Fruit fly (Drosophila melanogaster) whole organism, embryonic: Measurements from ENCODE around the gene Prim1.
A peak's percentile ranks its signal among the peaks of the same experiment; 100 is the strongest.

Experiments
- Awh ChIP-seq: fragments of 200-800 bp; sonication (Bioruptor generic); IDR thresholded peaks from 2 replicates; pipeline ENCODE4, ENCODE4 v1.3.6; 2022; ENCODE audit warnings: missing biosample characterization, missing genetic modification characterization
- Bgb ChIP-seq: fragments of 200-800 bp; sonication (Bioruptor generic); IDR thresholded peaks from 2 replicates; pipeline ENCODE4 v1.3.6; 2022; ENCODE audit warnings: missing biosample characterization, missing genetic modification characterization; ENCODE audit not compliant: partially characterized antibody
- CG10565 ChIP-seq: fragments of 200-800 bp; sonication (Bioruptor generic); optimal IDR thresholded peaks from 3 replicates; lab custom pipeline; 2016; ENCODE audit warnings: missing biosample characterization, mild to moderate bottlenecking, missing genetic modification characterization
- CG10959 ChIP-seq: fragments of 200-800 bp; sonication (Bioruptor generic); IDR thresholded peaks from 2 replicates; pipeline ENCODE4 v1.3.6; 2022; ENCODE audit warnings: missing biosample characterization, missing genetic modification characterization
- CG12744 ChIP-seq: fragments of 200-800 bp; sonication (Bioruptor generic); optimal IDR thresholded peaks from 2 replicates; lab custom pipeline; 2016; ENCODE audit warnings: missing biosample characterization, missing genetic modification characterization
- CG13287 ChIP-seq: fragments of 200-800 bp; sonication (Bioruptor generic); IDR thresholded peaks from 2 replicates; pipeline ENCODE4 v1.3.6; 2022; ENCODE audit warnings: missing biosample characterization, missing genetic modification characterization; ENCODE audit not compliant: partially characterized antibody
- CG13894 ChIP-seq: fragments of 200-800 bp; sonication (Bioruptor generic); optimal IDR thresholded peaks from 3 replicates; lab custom pipeline; 2018; ENCODE audit warnings: missing biosample characterization, mild to moderate bottlenecking, missing genetic modification characterization, moderate library complexity
- CG14441 ChIP-seq: fragments of 200-800 bp; sonication (Bioruptor generic); IDR thresholded peaks from 2 replicates; pipeline ENCODE4 v1.3.6; 2022; ENCODE audit warnings: missing biosample characterization, missing genetic modification characterization
- CG14710 ChIP-seq: fragments of 200-800 bp; sonication (Bioruptor generic); optimal IDR thresholded peaks from 3 replicates; lab custom pipeline; 2019; ENCODE audit warnings: missing biosample characterization, mild to moderate bottlenecking, missing genetic modification characterization, moderate library complexity
- CG16863 ChIP-seq: fragments of 200-800 bp; sonication (Bioruptor generic); optimal IDR thresholded peaks from 3 replicates; lab custom pipeline; 2016; ENCODE audit warnings: missing biosample characterization, missing genetic modification characterization
- CG17359 ChIP-seq: fragments of 200-800 bp; sonication (Bioruptor generic); optimal IDR thresholded peaks from 3 replicates; lab custom pipeline; 2018; ENCODE audit warnings: missing biosample characterization, mild to moderate bottlenecking, missing genetic modification characterization, moderate library complexity
- CG17385 ChIP-seq: fragments of 200-800 bp; sonication (Bioruptor generic); optimal IDR thresholded peaks from 3 replicates; lab custom pipeline; 2018; ENCODE audit warnings: missing biosample characterization, mild to moderate bottlenecking, missing genetic modification characterization
- CG17802 ChIP-seq: fragments of 200-800 bp; sonication (Bioruptor generic); optimal IDR thresholded peaks from 2 replicates; lab custom pipeline; 2018; ENCODE audit warnings: missing biosample characterization, mild to moderate bottlenecking, missing genetic modification characterization, moderate library complexity
- CG3065 ChIP-seq: fragments of 200-800 bp; sonication (Bioruptor generic); optimal IDR thresholded peaks from 2 replicates; lab custom pipeline; 2016; ENCODE audit warnings: missing biosample characterization, missing genetic modification characterization
- CG31224 ChIP-seq: fragments of 200-800 bp; sonication (Bioruptor generic); IDR thresholded peaks from 2 replicates; pipeline ENCODE4 v1.3.6; 2022; ENCODE audit warnings: missing biosample characterization, missing genetic modification characterization
- CG3726 ChIP-seq: fragments of 200-800 bp; sonication (Bioruptor generic); IDR thresholded peaks from 3 replicates; pipeline ENCODE4, ENCODE4 v1.3.6; 2022; ENCODE audit warnings: missing biosample characterization, missing genetic modification characterization
- CG4404 ChIP-seq: fragments of 200-800 bp; sonication (Bioruptor generic); IDR thresholded peaks from 2 replicates; pipeline ENCODE4 v1.3.6; 2022; ENCODE audit warnings: missing biosample characterization, missing genetic modification characterization
- CG4617 ChIP-seq: fragments of 200-800 bp; sonication (Bioruptor generic); optimal IDR thresholded peaks from 3 replicates; lab custom pipeline; 2016; ENCODE audit warnings: missing biosample characterization, missing genetic modification characterization, borderline replicate concordance
- CG5953 ChIP-seq: fragments of 200-800 bp; sonication (Bioruptor generic); IDR thresholded peaks from 2 replicates; pipeline ENCODE4 v1.3.6; 2022; ENCODE audit warnings: missing biosample characterization, missing genetic modification characterization
- CG8281 ChIP-seq: fragments of 200-800 bp; sonication (Bioruptor generic); optimal IDR thresholded peaks from 2 replicates; lab custom pipeline; 2018; ENCODE audit warnings: missing biosample characterization, mild to moderate bottlenecking, missing genetic modification characterization, moderate library complexity
- CG8765 ChIP-seq: fragments of 200-800 bp; sonication (Bioruptor generic); IDR thresholded peaks from 2 replicates; pipeline ENCODE4 v1.3.6; 2022; ENCODE audit warnings: missing biosample characterization, missing genetic modification characterization
- CG9797 ChIP-seq: fragments of 200-800 bp; sonication (Bioruptor generic); optimal IDR thresholded peaks from 3 replicates; lab custom pipeline; 2018; ENCODE audit warnings: missing biosample characterization, mild to moderate bottlenecking, missing genetic modification characterization
- Deaf1 ChIP-seq: fragments of 200-800 bp; optimal IDR thresholded peaks from 3 replicates; lab custom pipeline; 2019; ENCODE audit warnings: missing biosample characterization, mild to moderate bottlenecking, missing genetic modification characterization, moderate library complexity
- Doc2 ChIP-seq: fragments of 200-800 bp; sonication (Bioruptor generic); IDR thresholded peaks from 2 replicates; pipeline ENCODE4 v1.3.6; 2022; ENCODE audit warnings: missing biosample characterization, missing genetic modification characterization
- Dref ChIP-seq: fragments of 200-800 bp; sonication (Bioruptor generic); IDR thresholded peaks from 2 replicates; pipeline ENCODE4 v1.3.6; 2022; ENCODE audit warnings: missing biosample characterization, missing genetic modification characterization
- E2f2 ChIP-seq: fragments of 200-800 bp; sonication (Bioruptor generic); IDR thresholded peaks from 2 replicates; pipeline ENCODE4 v1.3.6; 2022; ENCODE audit warnings: missing biosample characterization, missing genetic modification characterization
- HLH4C ChIP-seq: fragments of 200-800 bp; sonication (Bioruptor generic); IDR thresholded peaks from 3 replicates; pipeline ENCODE4 v1.3.6; 2022; ENCODE audit warnings: missing biosample characterization, missing genetic modification characterization; ENCODE audit not compliant: partially characterized antibody
- MBD-R2 ChIP-seq: fragments of 200-800 bp; sonication (Bioruptor generic); IDR thresholded peaks from 2 replicates; pipeline ENCODE4 v1.3.6; 2022; ENCODE audit warnings: missing biosample characterization, missing genetic modification characterization
- Meics ChIP-seq: fragments of 200-800 bp; sonication (Bioruptor generic); optimal IDR thresholded peaks from 2 replicates; lab custom pipeline; 2017; ENCODE audit warnings: missing biosample characterization, mild to moderate bottlenecking, missing genetic modification characterization
- PHDP ChIP-seq: fragments of 200-800 bp; sonication (Bioruptor generic); optimal IDR thresholded peaks from 3 replicates; lab custom pipeline; 2018; ENCODE audit warnings: missing biosample characterization, mild to moderate bottlenecking, missing genetic modification characterization, moderate library complexity
- Pdp1 ChIP-seq, 2 experiments: fragments of 200-800 bp; sonication (Bioruptor generic); optimal IDR thresholded peaks; 3 replicates each; lab custom pipeline; 2016; ENCODE audit warnings: missing biosample characterization in 2 of 2, missing genetic modification characterization in 2 of 2, mild to moderate bottlenecking in 1 of 2, moderate library complexity in 1 of 2
- Poxn ChIP-seq: fragments of 200-800 bp; sonication (Bioruptor generic); IDR thresholded peaks from 2 replicates; pipeline ENCODE4 v1.3.6; 2022; ENCODE audit warnings: missing biosample characterization, missing genetic modification characterization
- Scr ChIP-seq: fragments of 200-800 bp; sonication (Bioruptor generic); IDR thresholded peaks from 2 replicates; pipeline ENCODE4 v1.3.6; 2022; ENCODE audit warnings: missing biosample characterization, missing genetic modification characterization; ENCODE audit not compliant: partially characterized antibody
- TFAM ChIP-seq: fragments of 200-800 bp; sonication (Bioruptor generic); optimal IDR thresholded peaks from 2 replicates; lab custom pipeline; 2017; ENCODE audit warnings: missing biosample characterization, missing genetic modification characterization, inconsistent platforms
- Tbp ChIP-seq: fragments of >200 bp; optimal IDR thresholded peaks from 2 replicates; lab custom pipeline; 2018; ENCODE audit warnings: missing biosample characterization, missing genetic modification characterization
- ab ChIP-seq: fragments of 200-800 bp; sonication (Bioruptor generic); optimal IDR thresholded peaks from 2 replicates; lab custom pipeline; 2016; ENCODE audit warnings: missing biosample characterization, missing genetic modification characterization
- bowl ChIP-seq: fragments of 200-800 bp; sonication (Bioruptor generic); IDR thresholded peaks from 2 replicates; pipeline ENCODE4 v1.3.6; 2022; ENCODE audit warnings: missing biosample characterization, missing genetic modification characterization
- br ChIP-seq: fragments of >200 bp; optimal IDR thresholded peaks from 2 replicates; lab custom pipeline; 2017
- crol ChIP-seq: fragments of 200-800 bp; sonication (Bioruptor generic); IDR thresholded peaks from 2 replicates; pipeline ENCODE4 v1.3.6; 2022; ENCODE audit warnings: missing biosample characterization, missing genetic modification characterization
- crp ChIP-seq, 2 experiments: fragments of 200-800 bp; sonication (Bioruptor generic); optimal IDR thresholded peaks; 2 replicates in 1 of 2; 3 replicates in 1 of 2; lab custom pipeline; 2017; ENCODE audit warnings: missing biosample characterization in 2 of 2, missing genetic modification characterization in 2 of 2, mild to moderate bottlenecking in 1 of 2, moderate library complexity in 1 of 2
- dpn ChIP-seq, 2 experiments: fragments of 200-800 bp; sonication (Bioruptor generic); optimal IDR thresholded peaks; 3 replicates each; lab custom pipeline; 2016; ENCODE audit warnings: missing biosample characterization in 2 of 2, missing genetic modification characterization in 2 of 2
- fd96Cb ChIP-seq: fragments of 200-800 bp; sonication (Bioruptor generic); optimal IDR thresholded peaks from 2 replicates; lab custom pipeline; 2018; ENCODE audit warnings: missing biosample characterization, mild to moderate bottlenecking, missing genetic modification characterization, moderate library complexity
- grau ChIP-seq: fragments of 200-800 bp; optimal IDR thresholded peaks from 3 replicates; lab custom pipeline; 2019; ENCODE audit warnings: missing biosample characterization, mild to moderate bottlenecking, missing genetic modification characterization, moderate library complexity
- ken ChIP-seq: fragments of 200-800 bp; sonication (Bioruptor generic); IDR thresholded peaks from 3 replicates; pipeline ENCODE4 v1.3.6; 2022; ENCODE audit warnings: missing biosample characterization, missing genetic modification characterization
- luna ChIP-seq: fragments of 200-800 bp; sonication (Bioruptor generic); optimal IDR thresholded peaks from 2 replicates; lab custom pipeline; 2016; ENCODE audit warnings: missing biosample characterization, missing genetic modification characterization
- mam ChIP-seq: fragments of 200-800 bp; sonication (Bioruptor generic); optimal IDR thresholded peaks from 3 replicates; lab custom pipeline; 2016; ENCODE audit warnings: missing biosample characterization, missing genetic modification characterization
- otp ChIP-seq: fragments of 200-800 bp; sonication (Bioruptor generic); IDR thresholded peaks from 3 replicates; pipeline ENCODE4, ENCODE4 v1.3.6; 2022; ENCODE audit warnings: missing biosample characterization, missing genetic modification characterization
- pfk ChIP-seq: fragments of 200-800 bp; sonication (Bioruptor generic); optimal IDR thresholded peaks from 2 replicates; lab custom pipeline; 2018; ENCODE audit warnings: missing biosample characterization, mild to moderate bottlenecking, missing genetic modification characterization, moderate library complexity
- phol ChIP-seq: fragments of 200-800 bp; sonication (Bioruptor generic); optimal IDR thresholded peaks from 3 replicates; lab custom pipeline; 2018; ENCODE audit warnings: missing biosample characterization, mild to moderate bottlenecking, missing genetic modification characterization, moderate library complexity
- pum ChIP-seq: fragments of 200-800 bp; sonication (Bioruptor generic); optimal IDR thresholded peaks from 2 replicates; lab custom pipeline; 2016; ENCODE audit warnings: missing biosample characterization, missing genetic modification characterization
- sna ChIP-seq: fragments of 200-800 bp; sonication (Bioruptor generic); IDR thresholded peaks from 2 replicates; pipeline ENCODE4 v1.3.6; 2022; ENCODE audit warnings: missing biosample characterization, missing genetic modification characterization; ENCODE audit not compliant: partially characterized antibody
- tgo ChIP-seq: fragments of 200-800 bp; sonication (Bioruptor generic); IDR thresholded peaks from 3 replicates; pipeline ENCODE4 v1.3.6; 2022; ENCODE audit warnings: missing biosample characterization, missing genetic modification characterization

Gene Prim1

DNA sequence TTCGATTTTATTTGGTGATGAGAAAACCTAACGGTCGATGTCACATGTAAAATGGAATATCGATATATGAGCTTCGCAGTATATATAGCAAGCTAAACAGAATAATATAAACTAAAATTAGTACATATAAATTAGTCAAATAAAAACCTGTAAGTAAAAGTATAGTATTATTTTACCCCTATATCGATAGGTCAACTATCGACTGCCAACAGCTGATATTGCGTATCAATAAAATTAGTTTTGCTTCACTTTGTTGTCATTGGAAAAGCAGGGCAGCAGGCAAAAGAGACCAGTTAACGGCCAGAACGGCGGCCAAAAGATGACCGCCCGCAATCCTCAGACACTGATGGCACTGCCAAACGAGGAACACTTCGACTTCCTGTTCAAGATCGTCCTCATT is 43.2 kb upstream of the Prim1 start, which contains the start of gene Rab19 (continued):
- TF ChIP-seq CG14710 (peak; percentile 93), CG14441 (no peak), phol (tag; lab: Kevin White, UChicago) (peak; percentile 25), HLH4C (GFP tag; lab: Robert Waterston, UW) (peak; percentile 89), Tbp (GFP tag; lab: Kevin White, UChicago) (no peak), CG17802 (tag; lab: Kevin White, UChicago) (no peak), CG9797 (no peak), ab (no peak), MBD-R2 (GFP tag; lab: Robert Waterston, UW) (peak; percentile 59; the same call in 1 of the 2 replicates), CG17385 (GFP tag; lab: Kevin White, UChicago) (peak; percentile 36), CG12744 (no peak), CG3726 (GFP tag; lab: Robert Waterston, UW) (no peak), crol (GFP tag; lab: Robert Waterston, UW) (no peak), E2f2 (GFP tag; lab: Robert Waterston, UW) (peak; percentile 48; the same call in 1 of the 2 replicates), tgo (GFP tag; lab: Robert Waterston, UW) (no peak), TFAM (GFP tag; lab: Kevin White, UChicago) (no peak), CG13894 (tag; lab: Kevin White, UChicago) (no peak), CG4617 (GFP tag; lab: Kevin White, UChicago) (peak; percentile 15), CG31224 (GFP tag; lab: Robert Waterston, UW) (no peak), CG17359 (no peak), CG4404 (no peak), CG8281 (no peak), CG3065 (no peak), PHDP (peak; percentile 12), CG10565 (no peak), otp (GFP tag; lab: Robert Waterston, UW) (no peak), luna (GFP tag; lab: Kevin White, UChicago) (no peak), sna (peak; percentile 97), Awh (no peak), CG8765 (no peak), dpn (GFP tag; optimal IDR thresholded peaks at IDR 0.05; lab: Kevin White, UChicago) (no peak), Doc2 (GFP tag; lab: Robert Waterston, UW) (no peak), pfk (GFP tag; lab: Kevin White, UChicago) (no peak), fd96Cb (tag; lab: Kevin White, UChicago) (no peak), crp (GFP tag; optimal IDR thresholded peaks at IDR 0.05; lab: Kevin White, UChicago) (peak; percentile 24 to 89), Deaf1 (tag; lab: Kevin White, UChicago) (no peak), CG16863 (GFP tag; lab: Kevin White, UChicago) (no peak), Scr (GFP tag; lab: Robert Waterston, UW) (peak; percentile 94), Meics (GFP tag; lab: Kevin White, UChicago) (no peak), ken (GFP tag; lab: Robert Waterston, UW) (no peak), CG10959 (GFP tag; lab: Robert Waterston, UW) (no peak), CG13287 (GFP tag; lab: Robert Waterston, UW) (peak; percentile 97), CG5953 (GFP tag; lab: Robert Waterston, UW) (no peak), mam (no peak), bowl (GFP tag; lab: Robert Waterston, UW) (no peak), br (lab: Kevin White, UChicago) (no peak), pum (GFP tag; lab: Kevin White, UChicago) (no peak), Poxn (GFP tag; lab: Robert Waterston, UW) (no peak), Bgb (GFP tag; lab: Robert Waterston, UW) (peak; percentile 81), grau (tag; lab: Kevin White, UChicago) (no peak), Pdp1 (GFP tag; optimal IDR thresholded peaks at IDR 0.05; lab: Kevin White, UChicago) (no peak), Dref (GFP tag; lab: Robert Waterston, UW) (peak; percentile 68)
